Worm (Caenorhabditis elegans) whole organism, mixed stage, embryonic: ENCODE data around the gene H03E18.1.
A peak's percentile ranks its signal among the peaks of the same experiment; 100 is the strongest.

Experiments used
- bed-3 ChIP-seq: fragments of 200-800 bp; sonication (Bioruptor generic); optimal IDR thresholded peaks from 3 replicates; lab custom pipeline; 2018; ENCODE audit warnings: mild to moderate bottlenecking, missing genetic modification characterization, moderate library complexity, missing compliant biosample characterization
- blmp-1 ChIP-seq: fragments of 150-350 bp; optimal IDR thresholded peaks from 2 replicates; lab custom pipeline; 2014; ENCODE audit warnings: missing biosample characterization, missing genetic modification characterization
- ceh-39 ChIP-seq: fragments of 150-350 bp; optimal IDR thresholded peaks from 2 replicates; lab custom pipeline; 2014; ENCODE audit warnings: missing biosample characterization, missing genetic modification characterization
- ces-1 ChIP-seq: fragments of 150-350 bp; optimal IDR thresholded peaks from 2 replicates; lab custom pipeline; 2014; ENCODE audit warnings: missing biosample characterization, missing genetic modification reagents, missing genetic modification characterization
- elt-3 ChIP-seq: fragments of 150-350 bp; optimal IDR thresholded peaks from 2 replicates; lab custom pipeline; 2014; ENCODE audit warnings: missing biosample characterization, missing genetic modification characterization
- lin-13 ChIP-seq: fragments of 150-350 bp; optimal IDR thresholded peaks from 2 replicates; lab custom pipeline; 2014; ENCODE audit warnings: missing biosample characterization, missing genetic modification characterization
- lin-32 ChIP-seq: fragments of 200-800 bp; sonication (Bioruptor generic); optimal IDR thresholded peaks from 2 replicates; lab custom pipeline; 2018; ENCODE audit warnings: mild to moderate bottlenecking, missing genetic modification characterization, missing compliant biosample characterization
- nhr-12 ChIP-seq: fragments of 150-350 bp; optimal IDR thresholded peaks from 2 replicates; lab custom pipeline; 2014; ENCODE audit warnings: missing biosample characterization, missing genetic modification characterization
- nhr-237 ChIP-seq: fragments of 150-350 bp; optimal IDR thresholded peaks from 2 replicates; lab custom pipeline; 2014; ENCODE audit warnings: missing biosample characterization, missing genetic modification characterization
- nhr-28 ChIP-seq: fragments of 150-350 bp; optimal IDR thresholded peaks from 2 replicates; lab custom pipeline; 2014; ENCODE audit warnings: missing biosample characterization, missing genetic modification characterization
- pha-4 ChIP-seq: fragments of 150-350 bp; optimal IDR thresholded peaks from 2 replicates; lab custom pipeline; 2018; ENCODE audit warnings: missing biosample characterization, missing genetic modification reagents, missing genetic modification characterization
- tbx-8 ChIP-seq: fragments of 200-800 bp; sonication (Bioruptor generic); optimal IDR thresholded peaks from 2 replicates; lab custom pipeline; 2018; ENCODE audit warnings: mild to moderate bottlenecking, missing genetic modification characterization, moderate library complexity, missing compliant biosample characterization
- unc-62 ChIP-seq: fragments of 150-350 bp; optimal IDR thresholded peaks from 2 replicates; lab custom pipeline; 2014; ENCODE audit warnings: missing biosample characterization, missing genetic modification reagents, missing genetic modification characterization
- ztf-11 ChIP-seq: fragments of 150-350 bp; optimal IDR thresholded peaks from 2 replicates; lab custom pipeline; 2014; ENCODE audit warnings: missing biosample characterization, missing genetic modification characterization

ce11 chrX:8489886-8490285 is 17.8 kb upstream of the H03E18.1 start:
- TF ChIP-seq elt-3: no peak
- TF ChIP-seq tbx-8 (GFP tag; lab: Kevin White, UChicago): no peak
- no peak for TF ChIP-seq pha-4 (tag; lab: Kevin White, UChicago)
- no peak for TF ChIP-seq nhr-237 (tag; lab: Kevin White, UChicago)
- TF ChIP-seq ztf-11 (tag; lab: Kevin White, UChicago): no peak
- no peak for TF ChIP-seq lin-13
- no peak for TF ChIP-seq ceh-39
- TF ChIP-seq unc-62 (GFP tag; lab: Kevin White, UChicago): no peak
- TF ChIP-seq ces-1: peak; percentile 29
- TF ChIP-seq lin-32 (GFP tag; lab: Kevin White, UChicago): no peak
- no peak for TF ChIP-seq bed-3
- TF ChIP-seq nhr-28 (tag; lab: Kevin White, UChicago): no peak
- TF ChIP-seq blmp-1 (tag; lab: Kevin White, UChicago): no peak
- no peak for TF ChIP-seq nhr-12 (tag; lab: Kevin White, UChicago)
